Worm (Caenorhabditis elegans) whole organism, mixed stage, embryonic: Measurements from ENCODE around the gene col-131.

Experiments used
- M03D4.4 ChIP-seq: sonication (generic microtip); optimal IDR thresholded peaks from 2 replicates; lab custom pipeline; 2017; ENCODE audit warnings: mild to moderate bottlenecking, missing genetic modification characterization, missing compliant biosample characterization
- bed-3 ChIP-seq: fragments of 200-800 bp; sonication (Bioruptor generic); optimal IDR thresholded peaks from 3 replicates; lab custom pipeline; 2018; ENCODE audit warnings: mild to moderate bottlenecking, missing genetic modification characterization, moderate library complexity, missing compliant biosample characterization
- blmp-1 ChIP-seq: fragments of 150-350 bp; optimal IDR thresholded peaks from 2 replicates; lab custom pipeline; 2014; ENCODE audit warnings: missing biosample characterization, missing genetic modification characterization
- ceh-39 ChIP-seq: fragments of 150-350 bp; optimal IDR thresholded peaks from 2 replicates; lab custom pipeline; 2014; ENCODE audit warnings: missing biosample characterization, missing genetic modification characterization
- ceh-43 ChIP-seq: fragments of 200-800 bp; sonication (Bioruptor generic); optimal IDR thresholded peaks from 2 replicates; lab custom pipeline; 2018; ENCODE audit warnings: mild to moderate bottlenecking, missing genetic modification characterization, moderate library complexity, missing compliant biosample characterization
- ceh-83 ChIP-seq: fragments of 200-800 bp; sonication (Bioruptor generic); optimal IDR thresholded peaks from 2 replicates; lab custom pipeline; 2018; ENCODE audit warnings: mild to moderate bottlenecking, missing genetic modification characterization, missing compliant biosample characterization
- ces-1 ChIP-seq: fragments of 150-350 bp; optimal IDR thresholded peaks from 2 replicates; lab custom pipeline; 2014; ENCODE audit warnings: missing biosample characterization, missing genetic modification reagents, missing genetic modification characterization
- cnd-1 ChIP-seq: fragments of 200-800 bp; sonication (Bioruptor generic); optimal IDR thresholded peaks from 2 replicates; lab custom pipeline; 2018; ENCODE audit warnings: mild to moderate bottlenecking, missing genetic modification characterization, missing compliant biosample characterization
- drap-1 ChIP-seq: fragments of 200-800 bp; sonication (Bioruptor generic); optimal IDR thresholded peaks from 3 replicates; lab custom pipeline; 2018; ENCODE audit warnings: mild to moderate bottlenecking, missing genetic modification characterization, missing compliant biosample characterization
- elt-1 ChIP-seq: sonication (generic microtip); optimal IDR thresholded peaks from 2 replicates; lab custom pipeline; 2017; ENCODE audit warnings: missing genetic modification characterization, mild to moderate bottlenecking, missing compliant biosample characterization, antibody characterized with exemption, moderate library complexity, borderline replicate concordance; ENCODE audit not compliant: insufficient read depth
- elt-3 ChIP-seq: fragments of 150-350 bp; optimal IDR thresholded peaks from 2 replicates; lab custom pipeline; 2014; ENCODE audit warnings: missing biosample characterization, missing genetic modification characterization
- flh-1 ChIP-seq: fragments of 200-800 bp; sonication (Bioruptor generic); optimal IDR thresholded peaks from 2 replicates; lab custom pipeline; 2018; ENCODE audit warnings: mild to moderate bottlenecking, missing genetic modification characterization, moderate library complexity, missing compliant biosample characterization
- ham-2 ChIP-seq: fragments of 200-800 bp; sonication (Bioruptor generic); optimal IDR thresholded peaks from 2 replicates; lab custom pipeline; 2018; ENCODE audit warnings: mild to moderate bottlenecking, missing genetic modification characterization, missing compliant biosample characterization
- hlh-1 ChIP-seq: fragments of 150-350 bp; optimal IDR thresholded peaks from 2 replicates; lab custom pipeline; 2014; ENCODE audit warnings: missing biosample characterization, missing genetic modification reagents, missing genetic modification characterization
- lin-13 ChIP-seq: fragments of 150-350 bp; optimal IDR thresholded peaks from 2 replicates; lab custom pipeline; 2014; ENCODE audit warnings: missing biosample characterization, missing genetic modification characterization
- lin-32 ChIP-seq: fragments of 200-800 bp; sonication (Bioruptor generic); optimal IDR thresholded peaks from 2 replicates; lab custom pipeline; 2018; ENCODE audit warnings: mild to moderate bottlenecking, missing genetic modification characterization, missing compliant biosample characterization
- lsy-2 ChIP-seq: fragments of 150-350 bp; optimal IDR thresholded peaks from 2 replicates; lab custom pipeline; 2014; ENCODE audit warnings: missing biosample characterization, missing genetic modification characterization
- mab-5 ChIP-seq: fragments of 150-350 bp; optimal IDR thresholded peaks from 2 replicates; lab custom pipeline; 2014; ENCODE audit warnings: missing biosample characterization, missing genetic modification characterization
- mep-1 ChIP-seq: fragments of 150-350 bp; optimal IDR thresholded peaks from 2 replicates; lab custom pipeline; 2017; ENCODE audit warnings: missing biosample characterization, missing genetic modification reagents, missing genetic modification characterization, inconsistent platforms
- mls-2 ChIP-seq: sonication (generic microtip); optimal IDR thresholded peaks from 2 replicates; lab custom pipeline; 2016; ENCODE audit warnings: mild to moderate bottlenecking, missing genetic modification characterization, moderate library complexity, missing compliant biosample characterization
- nhr-12 ChIP-seq: fragments of 150-350 bp; optimal IDR thresholded peaks from 2 replicates; lab custom pipeline; 2014; ENCODE audit warnings: missing biosample characterization, missing genetic modification characterization
- nhr-2 ChIP-seq: fragments of 150-350 bp; optimal IDR thresholded peaks from 2 replicates; lab custom pipeline; 2014; ENCODE audit warnings: missing biosample characterization, missing genetic modification characterization
- nhr-237 ChIP-seq: fragments of 150-350 bp; optimal IDR thresholded peaks from 2 replicates; lab custom pipeline; 2014; ENCODE audit warnings: missing biosample characterization, missing genetic modification characterization
- nhr-28 ChIP-seq: fragments of 150-350 bp; optimal IDR thresholded peaks from 2 replicates; lab custom pipeline; 2014; ENCODE audit warnings: missing biosample characterization, missing genetic modification characterization
- nhr-76 ChIP-seq: sonication (generic microtip); optimal IDR thresholded peaks from 2 replicates; lab custom pipeline; 2017; ENCODE audit warnings: missing biosample characterization, missing genetic modification characterization
- pha-4 ChIP-seq: fragments of 150-350 bp; optimal IDR thresholded peaks from 2 replicates; lab custom pipeline; 2018; ENCODE audit warnings: missing biosample characterization, missing genetic modification reagents, missing genetic modification characterization
- sem-2 ChIP-seq: fragments of 200-800 bp; sonication (Bioruptor generic); optimal IDR thresholded peaks from 2 replicates; lab custom pipeline; 2018; ENCODE audit warnings: mild to moderate bottlenecking, missing genetic modification characterization, missing compliant biosample characterization
- snpc-4 ChIP-seq: fragments of 150-350 bp; optimal IDR thresholded peaks from 2 replicates; lab custom pipeline; 2014; ENCODE audit warnings: missing biosample characterization, missing genetic modification characterization
- sptf-1 ChIP-seq: sonication (generic microtip); optimal IDR thresholded peaks from 2 replicates; lab custom pipeline; 2017; ENCODE audit warnings: mild to moderate bottlenecking, missing genetic modification characterization, moderate library complexity, missing compliant biosample characterization
- tbx-8 ChIP-seq: fragments of 200-800 bp; sonication (Bioruptor generic); optimal IDR thresholded peaks from 2 replicates; lab custom pipeline; 2018; ENCODE audit warnings: mild to moderate bottlenecking, missing genetic modification characterization, moderate library complexity, missing compliant biosample characterization
- unc-120 ChIP-seq: sonication (generic microtip); optimal IDR thresholded peaks from 2 replicates; lab custom pipeline; 2017; ENCODE audit warnings: missing genetic modification characterization, missing compliant biosample characterization; ENCODE audit not compliant: poor library complexity, severe bottlenecking
- unc-39 ChIP-seq: fragments of 150-350 bp; optimal IDR thresholded peaks from 2 replicates; lab custom pipeline; 2014; ENCODE audit warnings: missing biosample characterization, missing genetic modification characterization
- unc-62 ChIP-seq: fragments of 150-350 bp; optimal IDR thresholded peaks from 2 replicates; lab custom pipeline; 2014; ENCODE audit warnings: missing biosample characterization, missing genetic modification reagents, missing genetic modification characterization
- zip-8 ChIP-seq: fragments of 150-350 bp; optimal IDR thresholded peaks from 2 replicates; lab custom pipeline; 2014; ENCODE audit warnings: missing biosample characterization, missing genetic modification characterization
- ztf-11 ChIP-seq: fragments of 150-350 bp; optimal IDR thresholded peaks from 2 replicates; lab custom pipeline; 2014; ENCODE audit warnings: missing biosample characterization, missing genetic modification characterization

The col-131 gene

DNA sequence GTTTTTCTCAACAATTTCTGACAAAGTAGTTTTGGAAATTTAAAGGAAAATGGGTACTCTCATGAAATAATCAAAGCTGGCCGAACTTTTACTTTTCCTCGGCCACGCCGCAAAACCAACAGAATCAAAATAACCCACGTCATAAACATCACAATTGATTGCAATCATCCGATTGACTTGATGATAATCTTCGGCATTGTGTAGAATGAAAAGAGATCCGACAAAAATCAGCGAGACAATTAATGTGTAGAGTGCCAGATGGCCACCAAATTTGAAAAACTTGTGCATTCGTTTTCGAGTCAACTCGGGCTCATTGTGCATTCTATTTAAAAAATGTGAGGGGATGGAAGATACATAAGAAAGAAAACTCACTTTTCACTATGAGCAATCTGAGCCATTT is 30.3 kb downstream of the col-131 start:
- TF ChIP-seq drap-1 (GFP tag; lab: Kevin White, UChicago) (no peak), bed-3 (GFP tag; lab: Kevin White, UChicago) (no peak), nhr-76 (tag; lab: Kevin White, UChicago) (no peak), lin-13 (tag; lab: Kevin White, UChicago) (no peak), zip-8 (tag; lab: Kevin White, UChicago) (no peak), elt-1 (tag; lab: Kevin White, UChicago) (peak; percentile 92), unc-39 (tag; lab: Kevin White, UChicago) (no peak), nhr-2 (tag; lab: Kevin White, UChicago) (no peak), cnd-1 (tag; lab: Kevin White, UChicago) (no peak), mep-1 (tag; lab: Kevin White, UChicago) (no peak), unc-120 (tag; lab: Kevin White, UChicago) (no peak), unc-62 (peak; percentile 33), snpc-4 (tag; lab: Kevin White, UChicago) (no peak), flh-1 (GFP tag; lab: Kevin White, UChicago) (no peak), nhr-28 (no peak), ceh-43 (no peak), pha-4 (no peak), mab-5 (tag; lab: Kevin White, UChicago) (no peak), hlh-1 (tag; lab: Kevin White, UChicago) (no peak), ztf-11 (no peak), sem-2 (GFP tag; lab: Kevin White, UChicago) (no peak), blmp-1 (tag; lab: Kevin White, UChicago) (no peak), ceh-39 (tag; lab: Kevin White, UChicago) (no peak), M03D4.4 (tag; lab: Kevin White, UChicago) (no peak), lsy-2 (tag; lab: Kevin White, UChicago) (no peak), ham-2 (GFP tag; lab: Kevin White, UChicago) (no peak), sptf-1 (no peak), elt-3 (tag; lab: Kevin White, UChicago) (no peak), nhr-237 (no peak), lin-32 (GFP tag; lab: Kevin White, UChicago) (no peak), ces-1 (peak; percentile 12), ceh-83 (GFP tag; lab: Kevin White, UChicago) (peak; percentile 7), tbx-8 (GFP tag; lab: Kevin White, UChicago) (no peak), nhr-12 (tag; lab: Kevin White, UChicago) (no peak), mls-2 (tag; lab: Kevin White, UChicago) (no peak)

DNA sequence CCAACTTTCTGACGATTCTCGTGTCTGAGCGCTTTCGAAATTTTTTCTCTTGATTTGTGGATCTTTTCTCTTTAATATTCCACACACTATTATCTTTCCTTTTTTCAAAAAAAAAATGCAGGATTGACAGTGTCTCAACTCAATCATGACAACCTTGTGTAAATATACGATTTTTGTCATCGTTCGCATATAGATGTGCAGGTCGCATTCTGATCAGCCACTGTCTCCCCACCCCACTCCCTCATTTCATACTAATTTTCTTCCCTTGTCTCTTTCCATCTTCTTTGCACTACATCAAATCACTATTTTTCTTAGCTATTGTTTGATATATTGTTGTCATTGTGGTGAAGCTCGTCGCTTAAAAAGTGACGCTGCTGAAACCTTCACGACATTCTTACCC is 31.8 kb downstream of the col-131 start:
- TF ChIP-seq ztf-11 (no peak), drap-1 (GFP tag; lab: Kevin White, UChicago) (no peak), blmp-1 (tag; lab: Kevin White, UChicago) (no peak), lsy-2 (tag; lab: Kevin White, UChicago) (no peak), nhr-28 (no peak), flh-1 (GFP tag; lab: Kevin White, UChicago) (no peak), zip-8 (tag; lab: Kevin White, UChicago) (no peak), ceh-39 (tag; lab: Kevin White, UChicago) (no peak), cnd-1 (tag; lab: Kevin White, UChicago) (no peak), ces-1 (no peak), unc-39 (tag; lab: Kevin White, UChicago) (no peak), nhr-76 (tag; lab: Kevin White, UChicago) (no peak)

DNA sequence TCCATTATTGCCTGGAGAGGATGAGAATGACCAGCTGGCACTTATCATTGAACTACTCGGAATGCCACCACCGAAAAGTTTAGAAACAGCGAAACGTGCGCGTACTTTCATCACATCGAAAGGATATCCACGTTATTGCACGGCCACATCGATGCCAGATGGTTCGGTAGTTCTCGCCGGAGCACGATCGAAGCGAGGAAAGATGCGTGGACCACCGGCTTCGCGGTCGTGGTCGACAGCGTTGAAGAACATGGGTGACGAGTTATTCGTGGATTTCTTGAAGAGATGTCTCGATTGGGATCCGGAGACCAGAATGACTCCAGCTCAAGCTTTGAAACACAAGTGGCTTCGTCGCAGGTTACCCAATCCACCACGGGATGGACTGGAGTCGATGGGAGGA is 33.6 kb downstream of the col-131 start:
- peak; percentile 12 for TF ChIP-seq lin-32 (GFP tag; lab: Kevin White, UChicago)
- no peak for TF ChIP-seq elt-1 (tag; lab: Kevin White, UChicago)
- TF ChIP-seq nhr-28 = no peak
- TF ChIP-seq flh-1 (GFP tag; lab: Kevin White, UChicago) = no peak
- TF ChIP-seq snpc-4 (tag; lab: Kevin White, UChicago) = no peak

DNA sequence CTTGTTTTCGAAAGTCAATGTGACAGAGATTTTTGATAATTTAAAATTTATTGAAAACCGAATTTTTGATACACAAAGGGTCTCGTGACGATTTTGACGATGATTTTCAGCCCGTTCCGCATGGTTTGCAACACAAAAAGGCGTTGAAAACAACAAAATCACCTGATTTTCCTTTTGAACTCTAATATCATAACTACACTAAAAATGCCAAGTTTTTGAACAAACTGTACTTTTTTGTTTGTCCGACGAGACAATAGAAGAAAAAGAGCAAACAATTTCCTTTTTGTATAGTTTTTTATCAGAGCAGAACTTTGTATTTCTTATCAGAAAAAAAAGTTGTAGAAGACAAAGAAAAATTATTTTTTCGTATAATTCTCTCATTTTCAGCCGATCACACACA is 34.9 kb downstream of the col-131 start:
- TF ChIP-seq mab-5 (tag; lab: Kevin White, UChicago) = no peak
- TF ChIP-seq nhr-12 (tag; lab: Kevin White, UChicago) = no peak
- no peak for TF ChIP-seq elt-3 (tag; lab: Kevin White, UChicago)
- no peak for TF ChIP-seq ham-2 (GFP tag; lab: Kevin White, UChicago)
- no peak for TF ChIP-seq drap-1 (GFP tag; lab: Kevin White, UChicago)
- no peak for TF ChIP-seq tbx-8 (GFP tag; lab: Kevin White, UChicago)
- no peak for TF ChIP-seq ztf-11
- no peak for TF ChIP-seq nhr-28
- TF ChIP-seq nhr-2 (tag; lab: Kevin White, UChicago) = no peak
- TF ChIP-seq flh-1 (GFP tag; lab: Kevin White, UChicago) = no peak
- TF ChIP-seq mep-1 (tag; lab: Kevin White, UChicago) = no peak
- TF ChIP-seq cnd-1 (tag; lab: Kevin White, UChicago) = no peak
- no peak for TF ChIP-seq M03D4.4 (tag; lab: Kevin White, UChicago)
- no peak for TF ChIP-seq ceh-83 (GFP tag; lab: Kevin White, UChicago)
- no peak for TF ChIP-seq lsy-2 (tag; lab: Kevin White, UChicago)
- no peak for TF ChIP-seq hlh-1 (tag; lab: Kevin White, UChicago)
- no peak for TF ChIP-seq ceh-39 (tag; lab: Kevin White, UChicago)
- TF ChIP-seq unc-120 (tag; lab: Kevin White, UChicago) = no peak
